Fruit fly (Drosophila melanogaster) whole organism, embryonic: Measurements from ENCODE around the gene CG9288.

Source experiments
- CG10543 ChIP-seq: fragments of 200-800 bp; sonication (Bioruptor generic); optimal IDR thresholded peaks from 3 replicates; lab custom pipeline; 2017; ENCODE audit warnings: missing biosample characterization, mild to moderate bottlenecking, missing genetic modification characterization, moderate library complexity
- CG11093 ChIP-seq: fragments of 200-800 bp; sonication (Bioruptor generic); IDR thresholded peaks from 3 replicates; pipeline ENCODE4 v1.3.6; 2022; ENCODE audit warnings: missing biosample characterization, missing genetic modification characterization
- CG31388 ChIP-seq: fragments of 200-800 bp; sonication (Bioruptor generic); optimal IDR thresholded peaks from 2 replicates; lab custom pipeline; 2016; ENCODE audit warnings: missing biosample characterization, missing genetic modification characterization
- CG6272 ChIP-seq: fragments of 200-800 bp; sonication (Bioruptor generic); IDR thresholded peaks from 2 replicates; pipeline ENCODE4 v1.3.6; 2022; ENCODE audit warnings: missing biosample characterization, missing genetic modification characterization
- CG8478 ChIP-seq: fragments of >200 bp; optimal IDR thresholded peaks from 2 replicates; lab custom pipeline; 2018
- ab ChIP-seq: fragments of 200-800 bp; sonication (Bioruptor generic); optimal IDR thresholded peaks from 2 replicates; lab custom pipeline; 2016; ENCODE audit warnings: missing biosample characterization, missing genetic modification characterization
- ase ChIP-seq: fragments of 200-800 bp; sonication (Bioruptor generic); IDR thresholded peaks from 3 replicates; pipeline ENCODE4 v1.3.6; 2022; ENCODE audit warnings: missing biosample characterization, missing genetic modification characterization
- pho ChIP-seq: fragments of 200-800 bp; sonication (Bioruptor generic); optimal IDR thresholded peaks from 2 replicates; lab custom pipeline; 2016; ENCODE audit warnings: missing biosample characterization, missing genetic modification characterization

- TF ChIP-seq CG31388 (GFP tag; lab: Kevin White, UChicago): no peak
- TF ChIP-seq ab (GFP tag; lab: Kevin White, UChicago): no peak
- TF ChIP-seq CG8478 (lab: Kevin White, UChicago): no peak
- no peak for TF ChIP-seq CG11093 (GFP tag; lab: Robert Waterston, UW)
- no peak for TF ChIP-seq CG10543 (GFP tag; lab: Kevin White, UChicago)
- TF ChIP-seq ase (GFP tag; lab: Robert Waterston, UW): no peak
- TF ChIP-seq CG6272 (GFP tag; lab: Robert Waterston, UW): no peak
- TF ChIP-seq pho (GFP tag; lab: Kevin White, UChicago): no peak
Measured at dm6 chr3R:13796071-13796470, 16.6 kb downstream of the CG9288 start.
